Worm (Caenorhabditis elegans) whole organism, late embryonic: ENCODE data around the gene riok-3.

Source experiments
- C08G9.2 ChIP-seq: sonication (generic microtip); optimal IDR thresholded peaks from 2 replicates; lab custom pipeline; 2016; ENCODE audit warnings: mild to moderate bottlenecking, missing genetic modification characterization, moderate library complexity, missing compliant biosample characterization
- C38D4.7 ChIP-seq: fragments of 200-800 bp; sonication (Bioruptor generic); optimal IDR thresholded peaks from 2 replicates; lab custom pipeline; 2018; ENCODE audit warnings: mild to moderate bottlenecking, missing genetic modification characterization, moderate library complexity, missing compliant biosample characterization
- Y22D7AL.16 ChIP-seq: sonication (generic microtip); optimal IDR thresholded peaks from 2 replicates; lab custom pipeline; 2016; ENCODE audit warnings: missing genetic modification characterization, missing compliant biosample characterization
- ama-1 ChIP-seq: fragments of 150-350 bp; optimal IDR thresholded peaks from 2 replicates; lab custom pipeline; 2014
- ceh-9 ChIP-seq: sonication (generic microtip); optimal IDR thresholded peaks from 2 replicates; lab custom pipeline; 2016; ENCODE audit warnings: mild to moderate bottlenecking, missing genetic modification characterization, inconsistent platforms, missing compliant biosample characterization

DNA sequence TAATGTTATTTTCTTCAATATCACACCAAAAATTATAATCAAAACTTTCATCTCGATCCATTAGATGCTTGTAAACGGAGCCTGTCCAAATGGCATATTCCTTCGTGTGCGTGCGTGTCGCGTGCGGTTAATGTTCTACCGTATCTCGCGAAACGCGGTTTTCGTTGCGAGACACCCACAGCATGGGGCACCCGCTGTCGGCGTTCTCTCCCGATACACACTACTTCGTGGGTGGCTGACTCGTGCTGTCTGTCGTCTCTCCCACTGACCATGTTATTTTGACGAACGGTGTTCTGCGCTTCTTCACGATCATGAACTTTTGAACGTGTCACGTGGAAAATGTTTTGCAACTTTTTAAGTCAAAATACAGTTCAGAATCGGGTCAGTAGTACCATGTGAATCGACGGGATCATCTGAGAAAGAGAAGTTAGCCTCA lies 39.3 kb downstream of the riok-3 start:
- TF ChIP-seq ceh-9 (tag; lab: Kevin White, UChicago): no peak
- peak; percentile 96 for TF ChIP-seq ama-1 (lab: Kevin White, UChicago)
- TF ChIP-seq C38D4.7 (GFP tag; lab: Kevin White, UChicago): peak; percentile 66
- peak; percentile 51 for TF ChIP-seq Y22D7AL.16 (tag; lab: Kevin White, UChicago)
- peak; percentile 57 for TF ChIP-seq C08G9.2 (tag; lab: Kevin White, UChicago)
